Worm (Caenorhabditis elegans) whole organism, L4/young adult: ENCODE results near the gene Y37H2A.10.

Experiments
- W03F9.2 ChIP-seq: fragments of 150-350 bp; optimal IDR thresholded peaks from 2 replicates; lab custom pipeline; 2014; ENCODE audit warnings: missing biosample characterization, missing genetic modification characterization
- dao-5 ChIP-seq: sonication (generic microtip); optimal IDR thresholded peaks from 2 replicates; lab custom pipeline; 2016; ENCODE audit warnings: missing genotype, missing genetic modification characterization, moderate library complexity, missing compliant biosample characterization
- him-1 ChIP-seq: sonication (generic microtip); optimal IDR thresholded peaks from 2 replicates; lab custom pipeline; 2016; ENCODE audit warnings: missing genotype, missing genetic modification reagents, missing genetic modification characterization, missing compliant biosample characterization

Y37H2A.10 gene

DNA sequence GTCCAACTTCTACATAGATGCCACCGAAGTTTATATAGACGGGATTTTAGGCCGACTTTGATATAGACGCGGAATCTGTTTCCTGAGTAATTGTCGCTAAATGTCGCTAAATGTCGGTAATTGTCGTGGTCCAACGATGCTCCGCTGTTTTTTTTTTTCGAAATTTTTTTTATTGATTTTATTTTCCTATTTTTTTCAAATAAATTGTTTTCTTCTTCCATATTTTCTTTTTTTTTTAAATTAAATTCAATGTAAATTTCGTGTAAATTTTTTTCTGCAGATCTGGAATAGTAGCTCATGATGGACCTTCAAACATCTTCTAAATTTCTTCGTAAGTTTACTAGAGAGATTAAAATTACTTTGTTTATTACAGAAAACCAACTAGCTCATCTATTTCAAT lies 46.1 kb downstream of the Y37H2A.10 start, which contains the start of gene C31G12.3:
TSS of gene C31G12.3 (plus strand) at position 301 of the 400 bp plus-strand sequence.
- TF ChIP-seq W03F9.2 (tag; lab: Kevin White, UChicago) (no peak), him-1 (no peak), dao-5 (tag; lab: Kevin White, UChicago) (no peak)

- TF ChIP-seq W03F9.2 (tag; lab: Kevin White, UChicago) (no peak), him-1 (no peak), dao-5 (tag; lab: Kevin White, UChicago) (no peak)
These were observed 49.5 kb downstream of the Y37H2A.10 start, which contains the start of gene clec-245 for ce11 chrV:18188328-18188727. Gene clec-245, minus strand, starts transcription at chrV:18188428.

ce11 chrV:18189181-18189580 lies 50.4 kb downstream of the Y37H2A.10 start, which contains the start of gene clec-246:
Gene clec-246, plus strand, starts transcription at chrV:18189481.
- TF ChIP-seq him-1 (no peak), dao-5 (tag; lab: Kevin White, UChicago) (no peak), W03F9.2 (tag; lab: Kevin White, UChicago) (no peak)
